Worm (Caenorhabditis elegans) whole organism, early embryonic: ENCODE measurements around the gene prp-39.

Experiments used
- B0310.2 ChIP-seq: sonication (generic microtip); optimal IDR thresholded peaks from 2 replicates; lab custom pipeline; 2016; ENCODE audit warnings: mild to moderate bottlenecking, missing genetic modification characterization, missing compliant biosample characterization
- F13C5.2 ChIP-seq: sonication (generic microtip); optimal IDR thresholded peaks from 2 replicates; lab custom pipeline; 2017; ENCODE audit warnings: mild to moderate bottlenecking, missing genetic modification characterization, inconsistent platforms, missing compliant biosample characterization
- aly-1 ChIP-seq: sonication (generic microtip); optimal IDR thresholded peaks from 2 replicates; lab custom pipeline; 2016; ENCODE audit warnings: missing genetic modification characterization, missing compliant biosample characterization
- ama-1 ChIP-seq: fragments of 150-350 bp; optimal IDR thresholded peaks from 2 replicates; lab custom pipeline; 2014
- ceh-13 ChIP-seq: fragments of 200-800 bp; sonication (Bioruptor generic); optimal IDR thresholded peaks from 2 replicates; lab custom pipeline; 2018; ENCODE audit warnings: mild to moderate bottlenecking, missing genetic modification characterization, missing compliant biosample characterization
- ceh-36 ChIP-seq: sonication (generic microtip); optimal IDR thresholded peaks from 2 replicates; lab custom pipeline; 2016; ENCODE audit warnings: missing genetic modification characterization, inconsistent platforms, missing compliant biosample characterization
- ets-7 ChIP-seq: sonication (generic microtip); optimal IDR thresholded peaks from 2 replicates; lab custom pipeline; 2016; ENCODE audit warnings: missing genotype, missing genetic modification characterization, missing compliant biosample characterization
- flt-1 ChIP-seq: fragments of 200-800 bp; sonication (Bioruptor generic); IDR thresholded peaks from 2 replicates; pipeline ENCODE4 v1.3.6; 2022; ENCODE audit warnings: missing genetic modification characterization, missing compliant biosample characterization
- hmbx-1 ChIP-seq: sonication (generic microtip); optimal IDR thresholded peaks from 2 replicates; lab custom pipeline; 2016; ENCODE audit warnings: mild to moderate bottlenecking, missing genetic modification characterization, missing compliant biosample characterization
- hmg-4 ChIP-seq: fragments of 200-800 bp; sonication (Bioruptor generic); optimal IDR thresholded peaks from 2 replicates; lab custom pipeline; 2018; ENCODE audit warnings: mild to moderate bottlenecking, missing genetic modification characterization, missing compliant biosample characterization
- hnd-1 ChIP-seq: sonication (generic microtip); optimal IDR thresholded peaks from 2 replicates; lab custom pipeline; 2016; ENCODE audit warnings: missing genetic modification characterization, missing compliant biosample characterization
- pes-1 ChIP-seq: fragments of 200-800 bp; sonication (Bioruptor generic); IDR thresholded peaks from 2 replicates; pipeline ENCODE4 v1.3.6; 2022; ENCODE audit warnings: missing genetic modification reagents, missing genetic modification characterization, missing compliant biosample characterization
- scrt-1 ChIP-seq: fragments of 200-800 bp; sonication (Bioruptor generic); IDR thresholded peaks from 2 replicates; pipeline ENCODE4 v1.3.6; 2022; ENCODE audit warnings: missing genetic modification characterization, missing compliant biosample characterization
- sea-1 ChIP-seq: fragments of 200-800 bp; sonication (Bioruptor generic); conservative IDR thresholded peaks from 2 replicates; pipeline ENCODE4 v1.3.6; 2022; ENCODE audit warnings: missing genetic modification characterization, missing compliant biosample characterization
- tbx-11 ChIP-seq: fragments of 200-800 bp; sonication (Bioruptor generic); IDR thresholded peaks from 2 replicates; pipeline ENCODE4 v1.3.6; 2022; ENCODE audit warnings: missing genetic modification characterization, missing compliant biosample characterization
- tbx-37 ChIP-seq: fragments of 200-800 bp; sonication (Bioruptor generic); conservative IDR thresholded peaks from 2 replicates; pipeline ENCODE4 v1.3.6; 2022; ENCODE audit warnings: missing genetic modification reagents, missing genetic modification characterization, missing compliant biosample characterization
- tra-4 ChIP-seq: sonication (generic microtip); optimal IDR thresholded peaks from 2 replicates; lab custom pipeline; 2017; ENCODE audit warnings: missing genetic modification characterization, missing compliant biosample characterization

prp-39 gene

ce11 chrV:5712652-5713051 lies 30.2 kb upstream of the prp-39 start, which contains the start of gene gcst-1:
Gene gcst-1, plus strand, starts transcription at chrV:5712928.
- no peak for TF ChIP-seq hnd-1 (tag; lab: Kevin White, UChicago)
- TF ChIP-seq hmbx-1 (tag; lab: Kevin White, UChicago), result no peak

DNA sequence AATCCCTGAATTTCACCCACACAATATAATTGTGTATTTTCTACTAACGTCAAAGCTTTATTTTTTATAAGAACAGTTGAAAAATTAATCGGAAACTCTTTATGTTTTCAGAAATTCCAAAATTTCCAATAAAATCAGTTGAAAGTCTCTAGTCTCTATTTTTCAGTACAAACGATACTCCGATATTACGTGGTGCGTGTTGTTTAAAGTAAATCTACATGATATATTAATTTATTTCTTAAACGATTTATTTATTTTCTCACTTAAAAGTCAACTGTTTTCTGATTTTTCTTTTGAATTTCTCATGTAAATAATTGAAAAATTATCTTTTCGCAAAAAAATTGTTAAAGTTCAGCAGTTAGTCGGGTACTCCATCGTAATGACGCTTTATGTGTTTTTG lies 29.8 kb upstream of the prp-39 start:
- no peak for TF ChIP-seq tbx-37 (GFP tag; lab: Robert Waterston, UW)
- no peak for TF ChIP-seq tbx-11 (GFP tag; lab: Robert Waterston, UW)

- TF ChIP-seq ama-1 (lab: Kevin White, UChicago), result no peak
- TF ChIP-seq hmbx-1 (tag; lab: Kevin White, UChicago), result no peak
- no peak for TF ChIP-seq hmg-4 (GFP tag; lab: Kevin White, UChicago)
- no peak for TF ChIP-seq tbx-11 (GFP tag; lab: Robert Waterston, UW)
- no peak for TF ChIP-seq tra-4 (tag; lab: Kevin White, UChicago)
- no peak for TF ChIP-seq ceh-36 (tag; lab: Kevin White, UChicago)
- no peak for TF ChIP-seq aly-1
- TF ChIP-seq flt-1 (GFP tag; lab: Robert Waterston, UW), result no peak
- no peak for TF ChIP-seq F13C5.2 (tag; lab: Kevin White, UChicago)
- TF ChIP-seq B0310.2, result no peak
- no peak for TF ChIP-seq ets-7
- TF ChIP-seq pes-1 (GFP tag; lab: Robert Waterston, UW), result no peak
- TF ChIP-seq sea-1 (GFP tag; lab: Robert Waterston, UW), result no peak
- no peak for TF ChIP-seq scrt-1 (GFP tag; lab: Robert Waterston, UW)
Observed at ce11 chrV:5708331-5708730, 25.9 kb upstream of the prp-39 start.

DNA sequence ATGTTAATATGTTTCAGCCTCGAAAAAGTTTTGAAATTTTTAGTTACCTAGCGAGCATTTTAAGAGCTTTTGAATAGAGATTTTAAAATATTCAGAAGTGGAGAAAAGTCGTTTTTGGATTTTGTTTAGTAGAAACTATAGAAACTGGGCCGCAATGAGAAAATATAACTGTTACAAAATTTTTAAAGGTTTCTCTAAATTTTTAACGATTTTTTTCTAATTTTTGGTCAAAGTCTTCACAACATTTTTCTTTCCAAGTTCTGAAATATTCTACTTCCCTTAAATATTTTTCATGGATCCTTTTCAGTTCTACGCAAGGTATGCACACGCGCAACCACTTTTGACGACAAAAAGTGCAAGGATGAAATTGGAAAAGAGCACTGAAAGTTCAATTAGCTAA lies 23.1 kb upstream of the prp-39 start, which contains the start of gene peli-1:
TSS of gene peli-1 (plus strand) at position 301 of the 400 bp plus-strand sequence.
- no peak for TF ChIP-seq tra-4 (tag; lab: Kevin White, UChicago)
- TF ChIP-seq hmg-4 (GFP tag; lab: Kevin White, UChicago), result no peak
- TF ChIP-seq aly-1, result no peak
- TF ChIP-seq hnd-1 (tag; lab: Kevin White, UChicago), result no peak
- no peak for TF ChIP-seq pes-1 (GFP tag; lab: Robert Waterston, UW)
- no peak for TF ChIP-seq ama-1 (lab: Kevin White, UChicago)
- no peak for TF ChIP-seq flt-1 (GFP tag; lab: Robert Waterston, UW)
- TF ChIP-seq ceh-13, result no peak
- no peak for TF ChIP-seq ets-7
- TF ChIP-seq B0310.2, result no peak
- TF ChIP-seq sea-1 (GFP tag; lab: Robert Waterston, UW), result no peak
- TF ChIP-seq tbx-37 (GFP tag; lab: Robert Waterston, UW), result no peak
- TF ChIP-seq hmbx-1 (tag; lab: Kevin White, UChicago), result no peak
- no peak for TF ChIP-seq tbx-11 (GFP tag; lab: Robert Waterston, UW)

DNA sequence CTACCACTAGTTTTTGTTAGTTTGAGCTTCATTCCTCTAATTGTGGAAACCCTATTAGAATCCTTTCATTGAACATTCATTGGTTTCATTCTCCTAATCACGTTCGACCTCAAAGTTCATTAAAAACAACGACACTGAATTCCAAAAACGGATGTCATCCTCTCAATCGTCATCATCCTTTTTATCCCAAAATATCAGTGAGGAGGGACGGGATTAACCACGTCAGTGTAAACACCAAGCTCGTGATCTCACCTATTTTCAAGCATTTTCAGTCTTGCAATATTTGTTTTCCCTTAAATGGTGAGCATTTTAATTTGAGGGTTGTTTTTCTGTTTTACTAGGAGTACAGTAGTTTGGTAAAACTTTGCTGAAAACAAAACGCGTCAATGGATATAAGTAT lies 22.0 kb upstream of the prp-39 start:
- TF ChIP-seq B0310.2 (no peak), hnd-1 (tag; lab: Kevin White, UChicago) (no peak), scrt-1 (GFP tag; lab: Robert Waterston, UW) (no peak), hmg-4 (GFP tag; lab: Kevin White, UChicago) (no peak), aly-1 (no peak), flt-1 (GFP tag; lab: Robert Waterston, UW) (no peak), tbx-37 (GFP tag; lab: Robert Waterston, UW) (no peak), ceh-13 (no peak), F13C5.2 (tag; lab: Kevin White, UChicago) (no peak), tbx-11 (GFP tag; lab: Robert Waterston, UW) (no peak)

ce11 chrV:5701106-5701505 lies 18.7 kb upstream of the prp-39 start:
- TF ChIP-seq tbx-37 (GFP tag; lab: Robert Waterston, UW) (no peak), ets-7 (no peak), ceh-36 (tag; lab: Kevin White, UChicago) (no peak), tra-4 (tag; lab: Kevin White, UChicago) (no peak), aly-1 (no peak), B0310.2 (no peak), hnd-1 (tag; lab: Kevin White, UChicago) (no peak), F13C5.2 (tag; lab: Kevin White, UChicago) (no peak), sea-1 (GFP tag; lab: Robert Waterston, UW) (no peak), flt-1 (GFP tag; lab: Robert Waterston, UW) (no peak), tbx-11 (GFP tag; lab: Robert Waterston, UW) (no peak), scrt-1 (GFP tag; lab: Robert Waterston, UW) (no peak), pes-1 (GFP tag; lab: Robert Waterston, UW) (no peak), ceh-13 (no peak), hmg-4 (GFP tag; lab: Kevin White, UChicago) (no peak), hmbx-1 (tag; lab: Kevin White, UChicago) (no peak), ama-1 (lab: Kevin White, UChicago) (no peak)

DNA sequence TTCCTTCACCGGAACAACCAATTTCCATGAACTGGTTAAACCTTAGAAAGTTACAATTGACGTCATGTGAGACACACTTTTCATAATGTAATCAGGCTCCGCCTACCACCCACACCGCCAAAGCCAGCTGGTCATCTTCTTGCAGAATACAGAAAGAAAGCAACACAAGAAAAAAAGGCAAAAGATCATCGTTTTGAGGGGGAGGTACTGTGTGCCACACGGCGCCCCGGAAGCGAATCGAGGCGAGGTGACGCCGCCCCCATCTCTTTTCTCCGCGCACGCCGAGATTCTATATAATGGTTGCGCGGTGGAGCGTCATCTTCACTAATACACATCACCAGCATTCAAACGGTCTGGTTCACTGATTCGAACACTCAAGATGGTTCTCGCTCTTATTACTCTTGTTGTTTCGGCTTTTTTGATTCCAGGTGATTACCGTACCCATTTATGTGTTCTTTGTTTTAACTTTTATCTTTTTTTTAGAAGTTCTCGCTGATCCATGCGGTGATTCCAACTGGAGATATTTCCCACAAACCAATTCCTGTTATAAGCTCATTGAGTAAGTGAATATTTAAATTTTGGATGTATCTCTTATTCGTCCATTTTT lies 17.5 kb upstream of the prp-39 start, which contains the start of gene clec-1:
TSS of gene clec-1 (plus strand) at position 320 of the 607 bp plus-strand sequence.
- no peak for TF ChIP-seq ama-1 (lab: Kevin White, UChicago)
- no peak for TF ChIP-seq flt-1 (GFP tag; lab: Robert Waterston, UW)
- TF ChIP-seq ets-7, result no peak
- no peak for TF ChIP-seq ceh-36 (tag; lab: Kevin White, UChicago)
- TF ChIP-seq pes-1 (GFP tag; lab: Robert Waterston, UW), result no peak
- TF ChIP-seq scrt-1 (GFP tag; lab: Robert Waterston, UW), result no peak
- TF ChIP-seq sea-1 (GFP tag; lab: Robert Waterston, UW), result no peak

DNA sequence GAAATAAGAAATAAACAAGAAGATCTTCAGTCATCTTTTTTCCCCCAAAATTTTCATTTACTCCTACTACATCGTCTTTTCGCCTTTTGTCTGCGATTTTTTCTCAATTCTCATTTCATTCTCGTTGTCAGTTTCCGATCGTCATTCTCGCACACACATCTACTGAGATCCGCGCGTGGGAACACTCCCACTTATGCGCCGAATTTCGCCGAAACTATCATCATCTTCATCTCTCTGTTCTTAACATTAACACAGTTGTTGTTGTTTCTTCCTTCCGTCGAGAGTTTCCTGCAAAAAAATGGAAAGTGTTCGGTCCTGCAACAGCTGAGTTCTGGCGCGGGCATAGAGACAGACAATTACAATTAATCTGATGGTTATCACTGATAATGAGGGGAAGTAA lies 15.2 kb upstream of the prp-39 start:
- TF ChIP-seq aly-1, result no peak
- no peak for TF ChIP-seq tbx-11 (GFP tag; lab: Robert Waterston, UW)
- no peak for TF ChIP-seq flt-1 (GFP tag; lab: Robert Waterston, UW)
- no peak for TF ChIP-seq ceh-36 (tag; lab: Kevin White, UChicago)
- TF ChIP-seq B0310.2, result no peak
- no peak for TF ChIP-seq tbx-37 (GFP tag; lab: Robert Waterston, UW)
- TF ChIP-seq hmg-4 (GFP tag; lab: Kevin White, UChicago), result no peak
- no peak for TF ChIP-seq pes-1 (GFP tag; lab: Robert Waterston, UW)
- no peak for TF ChIP-seq hmbx-1 (tag; lab: Kevin White, UChicago)
- TF ChIP-seq ets-7, result no peak
- no peak for TF ChIP-seq sea-1 (GFP tag; lab: Robert Waterston, UW)
- no peak for TF ChIP-seq ceh-13
- TF ChIP-seq tra-4 (tag; lab: Kevin White, UChicago), result no peak
- TF ChIP-seq hnd-1 (tag; lab: Kevin White, UChicago), result no peak
